Fruit fly (Drosophila melanogaster): ENCODE data around the gene RpL34b.

Gene RpL34b

dm6 chr3R:9401127-9401603, at the start of gene RpL34b, which contains the start of gene CG8132:
Gene RpL34b (minus strand): TSS chr3R:9401226.
Gene CG8132 (plus strand): TSS chr3R:9401495.
- TF ChIP-seq CG7045 (GFP tag; optimal IDR thresholded peaks at IDR 0.05) (peak; percentile 95), CG1620 (GFP tag; optimal IDR thresholded peaks at IDR 0.05) (peak; percentile 99), kay (GFP tag; ENCODE audit: borderline replicate concordance) (no peak), CG5204 (GFP tag; optimal IDR thresholded peaks at IDR 0.05) (peak; percentile 96), Clk (GFP tag; optimal IDR thresholded peaks at IDR 0.05) (peak; percentile 94), CG12768 (GFP tag; optimal IDR thresholded peaks at IDR 0.05) (peak; percentile 95), cic (GFP tag; optimal IDR thresholded peaks at IDR 0.05) (peak; percentile 88), CG11617 (GFP tag; optimal IDR thresholded peaks at IDR 0.05) (peak; percentile 97), CG33017 (tag; optimal IDR thresholded peaks at IDR 0.05) (peak; percentile 97), Hr96 (GFP tag; optimal IDR thresholded peaks at IDR 0.05) (peak; percentile 98), pad (GFP tag; optimal IDR thresholded peaks at IDR 0.05) (peak; percentile 91), CG7101 (tag; optimal IDR thresholded peaks at IDR 0.05) (peak; percentile 98), bab1 (GFP tag; optimal IDR thresholded peaks at IDR 0.05) (peak; percentile 97), ovo (GFP tag; optimal IDR thresholded peaks at IDR 0.05) (peak; percentile 98), Mnt (GFP tag; optimal IDR thresholded peaks at IDR 0.05) (peak; percentile 100), CG14711 (tag; optimal IDR thresholded peaks at IDR 0.05) (peak; percentile 94), cnc (optimal IDR thresholded peaks at IDR 0.05) (no peak), Crg-1 (GFP tag; optimal IDR thresholded peaks at IDR 0.05) (peak; percentile 97), toe (GFP tag; optimal IDR thresholded peaks at IDR 0.05) (peak; percentile 97), tj (GFP tag; optimal IDR thresholded peaks at IDR 0.05) (peak; percentile 87)

- TF ChIP-seq CG5204 (GFP tag; optimal IDR thresholded peaks at IDR 0.05) (no peak), tj (GFP tag; optimal IDR thresholded peaks at IDR 0.05) (no peak), cnc (optimal IDR thresholded peaks at IDR 0.05) (no peak), Clk (GFP tag; optimal IDR thresholded peaks at IDR 0.05) (no peak), CG14711 (tag; optimal IDR thresholded peaks at IDR 0.05) (no peak), kay (GFP tag; ENCODE audit: borderline replicate concordance) (no peak), CG33017 (tag; optimal IDR thresholded peaks at IDR 0.05) (no peak), CG1620 (GFP tag; optimal IDR thresholded peaks at IDR 0.05) (no peak), Mnt (GFP tag; optimal IDR thresholded peaks at IDR 0.05) (no peak)
Measured at dm6 chr3R:9450672-9451071, 49.6 kb upstream of the RpL34b start.

- TF ChIP-seq CG5204 (GFP tag; optimal IDR thresholded peaks at IDR 0.05) (no peak), CG1620 (GFP tag; optimal IDR thresholded peaks at IDR 0.05) (no peak), cic (GFP tag; optimal IDR thresholded peaks at IDR 0.05) (no peak), cnc (optimal IDR thresholded peaks at IDR 0.05) (no peak), bab1 (GFP tag; optimal IDR thresholded peaks at IDR 0.05) (no peak), Mnt (GFP tag; optimal IDR thresholded peaks at IDR 0.05) (no peak), CG14711 (tag; optimal IDR thresholded peaks at IDR 0.05) (no peak), CG33017 (tag; optimal IDR thresholded peaks at IDR 0.05) (no peak), CG12768 (GFP tag; optimal IDR thresholded peaks at IDR 0.05) (no peak), CG11617 (GFP tag; optimal IDR thresholded peaks at IDR 0.05) (no peak)
Measured at dm6 chr3R:9448320-9448719, 47.3 kb upstream of the RpL34b start.

dm6 chr3R:9441996-9442395, 41.0 kb upstream of the RpL34b start:
- no peak for TF ChIP-seq pad (GFP tag; optimal IDR thresholded peaks at IDR 0.05)
- no peak for TF ChIP-seq CG33017 (tag; optimal IDR thresholded peaks at IDR 0.05)
- TF ChIP-seq Mnt (GFP tag; optimal IDR thresholded peaks at IDR 0.05), result no peak
- no peak for TF ChIP-seq CG12768 (GFP tag; optimal IDR thresholded peaks at IDR 0.05)
- TF ChIP-seq CG7101 (tag; optimal IDR thresholded peaks at IDR 0.05), result no peak
- TF ChIP-seq tj (GFP tag; optimal IDR thresholded peaks at IDR 0.05), result no peak
- TF ChIP-seq toe (GFP tag; optimal IDR thresholded peaks at IDR 0.05), result no peak
- TF ChIP-seq CG14711 (tag; optimal IDR thresholded peaks at IDR 0.05), result no peak
- no peak for TF ChIP-seq bab1 (GFP tag; optimal IDR thresholded peaks at IDR 0.05)
- no peak for TF ChIP-seq cic (GFP tag; optimal IDR thresholded peaks at IDR 0.05)
- no peak for TF ChIP-seq Crg-1 (GFP tag; optimal IDR thresholded peaks at IDR 0.05)
- TF ChIP-seq cnc (optimal IDR thresholded peaks at IDR 0.05), result no peak
- TF ChIP-seq CG1620 (GFP tag; optimal IDR thresholded peaks at IDR 0.05), result no peak
- TF ChIP-seq ovo (GFP tag; optimal IDR thresholded peaks at IDR 0.05), result no peak

dm6 chr3R:9441134-9441533, 40.1 kb upstream of the RpL34b start:
- no peak for TF ChIP-seq CG1620 (GFP tag; optimal IDR thresholded peaks at IDR 0.05)
- no peak for TF ChIP-seq CG12768 (GFP tag; optimal IDR thresholded peaks at IDR 0.05)
- no peak for TF ChIP-seq pad (GFP tag; optimal IDR thresholded peaks at IDR 0.05)
- no peak for TF ChIP-seq Mnt (GFP tag; optimal IDR thresholded peaks at IDR 0.05)
- no peak for TF ChIP-seq Clk (GFP tag; optimal IDR thresholded peaks at IDR 0.05)
- no peak for TF ChIP-seq cnc (optimal IDR thresholded peaks at IDR 0.05)
- TF ChIP-seq kay (GFP tag; ENCODE audit: borderline replicate concordance), result no peak
- no peak for TF ChIP-seq CG11617 (GFP tag; optimal IDR thresholded peaks at IDR 0.05)
- no peak for TF ChIP-seq toe (GFP tag; optimal IDR thresholded peaks at IDR 0.05)
- TF ChIP-seq CG5204 (GFP tag; optimal IDR thresholded peaks at IDR 0.05), result no peak

dm6 chr3R:9437618-9438017, 36.6 kb upstream of the RpL34b start:
- TF ChIP-seq pad (GFP tag; optimal IDR thresholded peaks at IDR 0.05) (no peak), CG7045 (GFP tag; optimal IDR thresholded peaks at IDR 0.05) (no peak), CG12768 (GFP tag; optimal IDR thresholded peaks at IDR 0.05) (no peak), CG33017 (tag; optimal IDR thresholded peaks at IDR 0.05) (no peak), CG1620 (GFP tag; optimal IDR thresholded peaks at IDR 0.05) (no peak), ovo (GFP tag; optimal IDR thresholded peaks at IDR 0.05) (no peak), CG11617 (GFP tag; optimal IDR thresholded peaks at IDR 0.05) (no peak), CG5204 (GFP tag; optimal IDR thresholded peaks at IDR 0.05) (no peak), cnc (optimal IDR thresholded peaks at IDR 0.05) (no peak), Hr96 (GFP tag; optimal IDR thresholded peaks at IDR 0.05) (no peak), bab1 (GFP tag; optimal IDR thresholded peaks at IDR 0.05) (no peak), Mnt (GFP tag; optimal IDR thresholded peaks at IDR 0.05) (no peak), Crg-1 (GFP tag; optimal IDR thresholded peaks at IDR 0.05) (no peak), kay (GFP tag; ENCODE audit: borderline replicate concordance) (no peak), Clk (GFP tag; optimal IDR thresholded peaks at IDR 0.05) (no peak), CG7101 (tag; optimal IDR thresholded peaks at IDR 0.05) (no peak)

Measured in whole organism, adult.